Worm (Caenorhabditis elegans): Measurements from ENCODE around the gene eat-17.

Gene eat-17

DNA sequence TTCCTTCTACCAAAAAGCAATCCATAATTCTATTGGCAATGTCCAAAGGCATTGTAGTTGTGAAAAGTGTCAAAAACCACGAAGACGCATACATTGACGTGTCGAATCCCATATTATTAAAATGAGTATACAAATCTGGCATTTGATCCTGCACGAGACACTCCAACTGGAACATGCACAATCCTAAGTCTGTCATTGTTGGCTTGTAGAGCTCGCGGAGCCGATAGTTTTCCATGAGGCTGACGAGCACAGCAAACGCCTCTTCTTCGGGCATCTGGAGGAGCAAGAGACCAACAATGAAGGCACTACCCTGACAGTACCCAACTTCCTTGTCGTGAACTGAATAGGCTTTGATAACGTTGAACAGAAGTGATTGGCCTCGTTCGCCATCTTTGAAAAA, 10.0 kb downstream of the eat-17 start:
- TF ChIP-seq ztf-1 (GFP tag; conservative IDR thresholded peaks at IDR 0.05) (no peak), ama-1 (optimal IDR thresholded peaks at IDR 0.05) (no peak), unc-55 (GFP tag; optimal IDR thresholded peaks at IDR 0.05) (no peak)

DNA sequence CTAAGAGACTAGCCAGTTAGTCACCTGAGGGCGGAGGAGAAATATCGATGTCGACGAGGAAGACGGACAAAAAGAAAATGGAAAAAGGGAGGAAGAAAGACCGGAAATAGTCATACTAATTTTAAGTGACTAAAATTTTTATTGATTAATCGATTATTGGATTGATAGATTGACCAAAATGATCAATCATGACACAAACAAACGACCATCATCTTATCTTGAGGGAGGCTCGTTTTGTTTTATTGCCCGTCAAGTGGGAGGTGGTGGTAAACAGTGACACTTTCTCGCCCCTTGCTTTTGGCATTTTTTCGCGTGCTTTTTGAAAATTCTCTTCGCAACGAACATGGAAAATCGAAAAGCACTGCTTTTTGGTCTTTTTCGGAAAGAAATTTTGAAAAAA, 11.8 kb downstream of the eat-17 start:
- peak; percentile 31 for TF ChIP-seq gmeb-1 (tag; optimal IDR thresholded peaks at IDR 0.05)
- peak; percentile 38 for TF ChIP-seq crh-2 (tag; optimal IDR thresholded peaks at IDR 0.05)
- TF ChIP-seq sma-3 (GFP tag; optimal IDR thresholded peaks at IDR 0.05), result peak; percentile 35
- no peak for TF ChIP-seq ztf-1 (GFP tag; conservative IDR thresholded peaks at IDR 0.05)
- no peak for TF ChIP-seq nhr-77 (tag; optimal IDR thresholded peaks at IDR 0.05)
- TF ChIP-seq fos-1 (tag; optimal IDR thresholded peaks at IDR 0.05), result peak; percentile 41
- peak; percentile 63 for TF ChIP-seq nhr-129 (tag; optimal IDR thresholded peaks at IDR 0.05)

DNA sequence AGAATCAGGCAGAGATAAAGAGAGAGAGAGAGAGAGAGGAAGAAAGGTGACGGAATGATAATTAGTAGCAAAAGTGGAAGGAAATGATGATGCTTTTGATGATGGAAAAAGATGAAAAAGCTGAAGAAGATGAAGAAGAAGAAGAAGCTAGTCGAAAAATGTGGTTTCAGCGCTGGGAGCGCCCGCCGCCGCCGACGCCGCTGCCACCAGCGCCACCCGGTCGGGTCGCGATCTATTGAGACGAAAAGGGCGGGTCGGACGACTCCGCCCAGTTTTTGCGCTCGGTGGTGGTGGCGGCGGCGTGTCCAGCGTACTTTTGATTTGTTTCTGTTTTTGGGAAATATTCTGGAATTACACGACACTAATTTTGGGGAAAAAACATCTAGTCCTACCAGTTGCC, 13.2 kb downstream of the eat-17 start:
- TF ChIP-seq unc-55 (GFP tag; optimal IDR thresholded peaks at IDR 0.05), result peak; percentile 29
- TF ChIP-seq elt-1 (tag; optimal IDR thresholded peaks at IDR 0.05), result no peak

DNA sequence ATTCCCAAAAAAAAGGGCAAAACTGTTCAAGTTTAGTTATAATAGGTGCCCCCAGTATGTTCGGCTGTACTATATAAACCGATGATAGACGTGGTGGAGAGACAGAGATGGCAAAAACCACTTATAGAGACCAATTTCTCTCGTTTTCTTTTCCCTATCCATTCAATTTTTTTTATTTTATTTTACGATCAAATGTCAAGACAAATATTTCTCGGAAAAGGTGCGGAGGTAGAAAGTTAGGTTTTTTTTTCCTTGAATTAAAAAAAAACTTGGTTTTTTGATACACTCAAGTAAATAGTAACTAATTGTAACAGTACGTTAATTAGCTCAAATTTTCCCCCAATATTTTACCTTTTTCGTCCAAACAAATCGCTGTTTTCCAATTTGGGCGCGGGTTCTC, 13.9 kb downstream of the eat-17 start:
- no peak for TF ChIP-seq peb-1 (tag; optimal IDR thresholded peaks at IDR 0.05)
- no peak for TF ChIP-seq Y55F3AM.14 (GFP tag; optimal IDR thresholded peaks at IDR 0.05)
- no peak for TF ChIP-seq mbf-1 (tag; optimal IDR thresholded peaks at IDR 0.05)
- no peak for TF ChIP-seq crh-2 (tag; optimal IDR thresholded peaks at IDR 0.05)
- no peak for TF ChIP-seq elt-1 (tag; optimal IDR thresholded peaks at IDR 0.05)
- no peak for TF ChIP-seq blmp-1 (tag; optimal IDR thresholded peaks at IDR 0.05; ENCODE audit: insufficient read depth)
- peak; percentile 25 for TF ChIP-seq F13H6.1 (tag; optimal IDR thresholded peaks at IDR 0.05)
- no peak for TF ChIP-seq elt-3 (tag; optimal IDR thresholded peaks at IDR 0.05)

DNA sequence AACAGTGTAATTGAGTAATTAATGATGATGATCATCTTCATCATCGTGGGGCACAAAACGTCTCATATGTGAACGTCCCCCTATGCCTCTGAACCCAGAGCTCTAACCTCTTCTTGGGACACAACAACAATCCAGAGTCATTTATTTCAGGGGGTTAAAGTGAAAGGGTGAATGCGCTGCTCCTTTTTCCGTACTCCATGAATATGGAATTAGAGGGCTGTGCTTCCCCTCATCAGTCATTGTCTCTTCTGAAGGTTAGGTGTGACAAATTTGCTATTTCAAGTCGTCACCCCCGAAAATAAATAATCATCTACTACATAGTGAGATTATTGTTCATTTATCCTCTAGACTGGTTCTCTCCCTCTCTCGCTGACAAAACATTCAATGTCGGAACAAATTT, 14.3 kb downstream of the eat-17 start:
- TF ChIP-seq lin-39 (tag; optimal IDR thresholded peaks at IDR 0.05), result no peak
- TF ChIP-seq sma-3 (GFP tag; optimal IDR thresholded peaks at IDR 0.05), result no peak
- no peak for TF ChIP-seq mab-5 (tag; optimal IDR thresholded peaks at IDR 0.05)
- TF ChIP-seq elt-1 (tag; optimal IDR thresholded peaks at IDR 0.05), result no peak
- TF ChIP-seq alr-1 (tag; optimal IDR thresholded peaks at IDR 0.05), result no peak
- TF ChIP-seq unc-39 (tag; optimal IDR thresholded peaks at IDR 0.05), result no peak
- TF ChIP-seq zag-1 (tag; optimal IDR thresholded peaks at IDR 0.05), result no peak
- no peak for TF ChIP-seq gmeb-1 (tag; optimal IDR thresholded peaks at IDR 0.05)
- no peak for TF ChIP-seq C34F6.9 (tag; optimal IDR thresholded peaks at IDR 0.05)
- TF ChIP-seq ama-1 (optimal IDR thresholded peaks at IDR 0.05), result no peak
- TF ChIP-seq crh-2 (tag; optimal IDR thresholded peaks at IDR 0.05), result no peak
- no peak for TF ChIP-seq nhr-21 (tag; optimal IDR thresholded peaks at IDR 0.05)
- TF ChIP-seq nhr-25 (tag; optimal IDR thresholded peaks at IDR 0.05), result no peak
- no peak for TF ChIP-seq sma-9 (GFP tag; optimal IDR thresholded peaks at IDR 0.05)
- TF ChIP-seq sma-9 (tag; optimal IDR thresholded peaks at IDR 0.05), result no peak

DNA sequence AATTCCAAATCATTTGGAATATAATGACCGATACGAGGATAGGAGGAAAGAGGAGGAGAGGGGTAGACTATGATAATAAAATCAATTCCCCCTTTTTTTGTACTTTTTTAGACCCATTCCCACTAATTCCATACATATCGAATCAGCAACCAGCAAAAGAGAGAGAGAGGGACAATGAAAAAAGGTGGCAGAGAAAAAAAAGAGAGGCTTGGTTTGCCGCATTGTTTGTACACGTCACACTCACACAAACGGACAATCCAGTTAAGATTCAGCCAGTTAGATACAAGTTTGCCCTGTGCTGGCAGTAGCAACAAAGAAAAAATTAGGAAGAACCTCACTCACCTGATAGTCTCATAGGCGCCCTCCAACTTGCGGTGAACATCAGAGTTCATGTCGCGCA, 15.7 kb downstream of the eat-17 start:
- TF ChIP-seq unc-39 (tag; optimal IDR thresholded peaks at IDR 0.05) (no peak), mbf-1 (tag; optimal IDR thresholded peaks at IDR 0.05) (no peak), mdl-1 (tag; optimal IDR thresholded peaks at IDR 0.05) (no peak), dmd-4 (tag; optimal IDR thresholded peaks at IDR 0.05) (no peak), skn-1 (tag; optimal IDR thresholded peaks at IDR 0.05) (no peak), nhr-77 (tag; optimal IDR thresholded peaks at IDR 0.05) (no peak), ceh-82 (tag; optimal IDR thresholded peaks at IDR 0.05) (no peak), egl-27 (tag; optimal IDR thresholded peaks at IDR 0.05) (no peak), C34F6.9 (tag; optimal IDR thresholded peaks at IDR 0.05) (no peak), R02D3.7 (tag; optimal IDR thresholded peaks at IDR 0.05) (no peak), ztf-1 (GFP tag; conservative IDR thresholded peaks at IDR 0.05) (no peak), Y55F3AM.14 (GFP tag; optimal IDR thresholded peaks at IDR 0.05) (no peak)

DNA sequence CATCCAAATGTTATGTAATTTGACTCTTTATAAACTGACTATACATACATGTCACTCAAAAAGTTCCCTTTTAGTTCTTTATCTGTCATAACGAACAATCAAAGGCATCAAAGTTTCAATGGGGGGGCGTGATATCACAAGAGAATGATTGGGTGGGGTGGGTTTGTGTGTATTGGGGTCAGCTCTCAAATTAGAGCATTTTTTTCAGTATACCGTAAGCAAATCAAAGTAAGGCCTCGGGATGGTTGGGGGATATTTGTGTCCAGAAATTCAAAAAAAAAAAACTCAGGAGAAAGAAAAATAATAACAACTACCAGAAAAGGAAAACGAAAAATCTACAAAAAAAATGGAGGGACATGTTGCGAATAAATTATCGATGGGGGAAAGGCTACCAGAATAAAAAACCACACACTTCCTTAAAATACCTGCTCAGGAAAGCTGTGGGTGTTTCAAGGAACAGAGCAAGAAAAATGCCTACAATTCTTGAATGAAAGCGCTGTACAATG, 18.2 kb downstream of the eat-17 start, which contains the start of gene F01G12.18:
Gene F01G12.18 (minus strand): TSS at position 51 of the 506 bp plus-strand sequence.
- no peak for TF ChIP-seq elt-1 (tag; optimal IDR thresholded peaks at IDR 0.05)
- no peak for TF ChIP-seq nhr-25 (tag; optimal IDR thresholded peaks at IDR 0.05)
